Worm (Caenorhabditis elegans) whole organism, L2 larva: Measurements from ENCODE around the gene T25B9.12.

ENCODE experiments used
- C34F6.9 ChIP-seq: fragments of 150-350 bp; optimal IDR thresholded peaks from 2 replicates; lab custom pipeline; 2014; ENCODE audit warnings: missing biosample characterization, missing genetic modification characterization
- F13H6.1 ChIP-seq: sonication (generic microtip); optimal IDR thresholded peaks from 2 replicates; lab custom pipeline; 2016; ENCODE audit warnings: missing genetic modification characterization, missing compliant biosample characterization
- ZK546.5 ChIP-seq: sonication (generic microtip); optimal IDR thresholded peaks from 2 replicates; lab custom pipeline; 2017; ENCODE audit warnings: missing biosample characterization, missing genetic modification characterization
- alr-1 ChIP-seq: fragments of 150-350 bp; optimal IDR thresholded peaks from 2 replicates; lab custom pipeline; 2014; ENCODE audit warnings: missing biosample characterization, missing genetic modification characterization
- ama-1 ChIP-seq: fragments of 150-350 bp; optimal IDR thresholded peaks from 2 replicates; lab custom pipeline; 2018; ENCODE audit warnings: inconsistent platforms
- blmp-1 ChIP-seq: sonication (generic microtip); optimal IDR thresholded peaks from 2 replicates; lab custom pipeline; 2017; ENCODE audit warnings: missing genetic modification characterization, mild to moderate bottlenecking, missing compliant biosample characterization, antibody characterized with exemption, moderate library complexity; ENCODE audit not compliant: insufficient read depth
- crh-2 ChIP-seq: sonication (generic microtip); optimal IDR thresholded peaks from 2 replicates; lab custom pipeline; 2017; ENCODE audit warnings: missing biosample characterization, missing genetic modification characterization
- egl-27 ChIP-seq: sonication (generic microtip); optimal IDR thresholded peaks from 3 replicates; lab custom pipeline; 2017; ENCODE audit warnings: missing biosample characterization, missing genetic modification reagents, missing genetic modification characterization
- elt-1 ChIP-seq: fragments of 150-350 bp; optimal IDR thresholded peaks from 2 replicates; lab custom pipeline; 2014; ENCODE audit warnings: missing biosample characterization, missing genetic modification characterization
- fos-1 ChIP-seq: fragments of 150-350 bp; optimal IDR thresholded peaks from 2 replicates; lab custom pipeline; 2014; ENCODE audit warnings: missing biosample characterization, missing genetic modification characterization
- gmeb-1 ChIP-seq: fragments of 150-350 bp; optimal IDR thresholded peaks from 2 replicates; lab custom pipeline; 2014; ENCODE audit warnings: missing biosample characterization, missing genetic modification characterization
- lin-11 ChIP-seq: fragments of 150-350 bp; sonication (generic microtip); optimal IDR thresholded peaks from 2 replicates; lab custom pipeline; 2014; ENCODE audit warnings: missing biosample characterization, missing genetic modification characterization, inconsistent platforms, mixed read lengths
- lin-13 ChIP-seq: fragments of 150-350 bp; optimal IDR thresholded peaks from 2 replicates; lab custom pipeline; 2014; ENCODE audit warnings: missing biosample characterization, missing genetic modification reagents, missing genetic modification characterization
- mab-5 ChIP-seq: fragments of 150-350 bp; optimal IDR thresholded peaks from 2 replicates; lab custom pipeline; 2014; ENCODE audit warnings: missing biosample characterization, missing genetic modification characterization
- mbf-1 ChIP-seq: sonication (generic microtip); optimal IDR thresholded peaks from 2 replicates; lab custom pipeline; 2017; ENCODE audit warnings: missing biosample characterization, missing genetic modification characterization
- nhr-11 ChIP-seq: fragments of 150-350 bp; optimal IDR thresholded peaks from 2 replicates; lab custom pipeline; 2014; ENCODE audit warnings: missing biosample characterization, missing genetic modification characterization
- nhr-12 ChIP-seq: fragments of 150-350 bp; optimal IDR thresholded peaks from 2 replicates; lab custom pipeline; 2014; ENCODE audit warnings: missing biosample characterization, missing genetic modification characterization
- nhr-129 ChIP-seq: fragments of 150-350 bp; optimal IDR thresholded peaks from 2 replicates; lab custom pipeline; 2014; ENCODE audit warnings: missing biosample characterization, missing genetic modification characterization
- nhr-21 ChIP-seq: fragments of 150-350 bp; optimal IDR thresholded peaks from 2 replicates; lab custom pipeline; 2014; ENCODE audit warnings: missing biosample characterization, missing genetic modification characterization
- nhr-25 ChIP-seq: fragments of 150-350 bp; sonication (generic microtip); optimal IDR thresholded peaks from 3 replicates; lab custom pipeline; 2014; ENCODE audit warnings: missing biosample characterization, missing genetic modification characterization
- nhr-77 ChIP-seq: fragments of 150-350 bp; optimal IDR thresholded peaks from 2 replicates; lab custom pipeline; 2014; ENCODE audit warnings: missing biosample characterization, missing genetic modification characterization
- peb-1 ChIP-seq: fragments of 150-350 bp; optimal IDR thresholded peaks from 2 replicates; lab custom pipeline; 2014; ENCODE audit warnings: missing biosample characterization, missing genetic modification characterization
- sem-4 ChIP-seq: fragments of 150-350 bp; optimal IDR thresholded peaks from 2 replicates; lab custom pipeline; 2014; ENCODE audit warnings: missing biosample characterization, missing genetic modification reagents, missing genetic modification characterization
- sma-3 ChIP-seq: sonication (generic microtip); optimal IDR thresholded peaks from 2 replicates; lab custom pipeline; 2016; ENCODE audit warnings: missing genetic modification reagents, missing genetic modification characterization, missing compliant biosample characterization
- sma-9 ChIP-seq, 2 experiments: fragments of 150-350 bp in 1 of 2; sonication (generic microtip) in 1 of 2; optimal IDR thresholded peaks; 2 replicates each; lab custom pipeline; 2014 to 2016; ENCODE audit warnings: missing genetic modification characterization in 2 of 2, mild to moderate bottlenecking in 1 of 2, missing biosample characterization in 1 of 2, missing compliant biosample characterization in 1 of 2, missing genetic modification reagents in 1 of 2, moderate library complexity in 1 of 2
- unc-39 ChIP-seq: fragments of 150-350 bp; optimal IDR thresholded peaks from 2 replicates; lab custom pipeline; 2014; ENCODE audit warnings: missing biosample characterization, missing genetic modification characterization
- unc-55 ChIP-seq: fragments of 150-350 bp; sonication (generic microtip); optimal IDR thresholded peaks from 3 replicates; lab custom pipeline; 2014; ENCODE audit warnings: missing biosample characterization, missing genetic modification reagents, missing genetic modification characterization
- ztf-1 ChIP-seq: fragments of 200-800 bp; sonication (Bioruptor generic); conservative IDR thresholded peaks from 2 replicates; pipeline ENCODE4 v1.3.6; 2022; ENCODE audit warnings: missing genetic modification characterization, missing compliant biosample characterization
- ztf-11 ChIP-seq: sonication (generic microtip); optimal IDR thresholded peaks from 2 replicates; lab custom pipeline; 2017; ENCODE audit warnings: missing biosample characterization, missing genetic modification characterization

The T25B9.12 gene

DNA sequence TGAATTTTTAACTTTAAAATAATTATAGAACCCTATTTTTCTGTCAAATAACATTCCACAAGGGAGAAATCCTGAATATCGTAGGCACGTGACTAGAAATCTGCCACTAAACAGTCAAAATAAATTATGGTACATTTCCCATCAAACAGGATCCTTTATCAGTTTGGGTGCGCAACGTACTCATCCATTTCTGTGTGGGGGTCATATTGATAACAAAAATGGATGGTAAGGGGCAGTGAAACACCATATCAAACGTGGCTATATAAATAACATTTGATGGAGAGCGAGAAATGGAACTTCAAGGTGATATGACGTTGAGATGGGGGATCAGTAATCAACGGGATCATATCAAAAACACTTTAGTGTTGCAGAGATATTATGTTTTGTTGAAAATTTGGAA lies 18.9 kb downstream of the T25B9.12 start:
- peak; percentile 8 for TF ChIP-seq nhr-129 (tag; lab: Kevin White, UChicago)
- TF ChIP-seq sem-4 = no peak
- TF ChIP-seq sma-9 (GFP tag; optimal IDR thresholded peaks at IDR 0.05; lab: Kevin White, UChicago) = peak; percentile 93
- no peak for TF ChIP-seq sma-9 (tag; optimal IDR thresholded peaks at IDR 0.05; lab: Kevin White, UChicago)
- no peak for TF ChIP-seq elt-1 (tag; lab: Kevin White, UChicago)
- peak; percentile 4 for TF ChIP-seq egl-27
- TF ChIP-seq nhr-12 (tag; lab: Kevin White, UChicago) = no peak
- peak; percentile 75 for TF ChIP-seq nhr-25 (tag; lab: Kevin White, UChicago)
- TF ChIP-seq nhr-21 (tag; lab: Kevin White, UChicago) = peak; percentile 83
- TF ChIP-seq crh-2 (tag; lab: Kevin White, UChicago) = peak; percentile 54
- no peak for TF ChIP-seq ZK546.5 (tag; lab: Kevin White, UChicago)
- TF ChIP-seq fos-1 (tag; lab: Kevin White, UChicago) = peak; percentile 27
- no peak for TF ChIP-seq ama-1 (lab: Kevin White, UChicago)
- peak; percentile 31 for TF ChIP-seq sma-3
- peak; percentile 70 for TF ChIP-seq blmp-1 (tag; lab: Kevin White, UChicago)

DNA sequence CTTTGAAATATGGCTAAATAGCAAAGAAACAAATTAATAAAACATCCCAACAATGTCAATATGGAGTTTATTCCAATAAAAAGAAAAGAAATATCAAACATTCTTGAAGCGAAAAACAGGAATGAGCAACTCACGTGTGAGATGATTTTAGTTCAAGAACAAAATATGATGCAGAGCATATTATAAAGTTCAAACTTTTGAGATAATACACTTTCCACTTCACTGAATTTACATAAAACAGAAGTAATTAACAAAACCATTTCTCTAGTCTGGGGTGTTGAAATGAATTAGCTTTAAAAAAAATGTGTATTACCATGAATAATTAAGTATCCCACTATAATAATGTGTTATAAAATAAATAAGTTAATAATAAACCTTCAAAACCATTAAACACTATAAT lies 21.6 kb downstream of the T25B9.12 start, which contains the start of gene srd-7:
TSS of gene srd-7 (minus strand) at position 101 of the 400 bp plus-strand sequence.
- TF ChIP-seq nhr-11 (tag; lab: Kevin White, UChicago) = no peak

DNA sequence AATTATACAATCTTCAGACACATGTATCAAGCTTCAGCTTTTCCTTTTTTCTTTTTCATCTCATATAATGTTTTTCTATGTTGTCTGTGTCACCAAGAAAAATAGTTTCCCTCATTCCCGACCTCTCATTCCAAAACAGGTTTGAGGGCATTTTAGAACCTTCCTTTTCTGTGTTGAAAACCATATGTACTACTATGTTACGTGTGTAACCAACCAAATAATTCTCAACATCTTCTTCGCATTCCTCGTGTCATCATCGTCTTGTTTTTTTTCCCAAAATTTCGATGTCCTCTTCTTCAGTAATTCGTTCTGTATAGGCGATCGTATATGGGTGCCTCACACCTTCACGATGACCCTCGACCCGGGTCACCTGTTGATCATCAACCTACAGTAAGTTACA lies 25.2 kb downstream of the T25B9.12 start, which contains the start of gene pept-2:
TSS of gene pept-2 (plus strand) at position 301 of the 400 bp plus-strand sequence.
- TF ChIP-seq nhr-25 (tag; lab: Kevin White, UChicago) (peak; percentile 31), unc-55 (GFP tag; lab: Kevin White, UChicago) (no peak)

DNA sequence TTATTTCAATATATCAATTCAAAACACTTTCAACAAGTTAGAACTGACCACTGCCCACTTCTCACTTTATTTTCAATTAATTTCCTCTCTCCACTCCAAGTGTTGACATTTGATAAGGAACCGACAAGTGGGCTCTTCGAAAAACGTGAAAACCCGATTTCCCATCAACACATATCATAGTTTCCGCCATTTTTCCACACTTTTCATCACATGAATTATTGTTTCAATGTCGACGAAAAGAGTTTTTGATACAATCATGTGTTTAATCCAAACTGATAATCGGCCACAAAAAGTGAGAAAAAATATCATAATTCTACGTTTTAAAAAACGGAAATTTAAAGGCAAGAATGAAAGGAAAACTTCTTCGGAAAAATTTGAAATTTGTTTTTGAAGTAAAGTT lies 30.5 kb downstream of the T25B9.12 start:
- TF ChIP-seq nhr-129 (tag; lab: Kevin White, UChicago) (peak; percentile 8), ztf-11 (tag; lab: Kevin White, UChicago) (no peak), unc-39 (tag; lab: Kevin White, UChicago) (no peak), crh-2 (tag; lab: Kevin White, UChicago) (peak; percentile 45), nhr-21 (tag; lab: Kevin White, UChicago) (no peak), peb-1 (tag; lab: Kevin White, UChicago) (no peak), unc-55 (GFP tag; lab: Kevin White, UChicago) (no peak), sem-4 (no peak)

DNA sequence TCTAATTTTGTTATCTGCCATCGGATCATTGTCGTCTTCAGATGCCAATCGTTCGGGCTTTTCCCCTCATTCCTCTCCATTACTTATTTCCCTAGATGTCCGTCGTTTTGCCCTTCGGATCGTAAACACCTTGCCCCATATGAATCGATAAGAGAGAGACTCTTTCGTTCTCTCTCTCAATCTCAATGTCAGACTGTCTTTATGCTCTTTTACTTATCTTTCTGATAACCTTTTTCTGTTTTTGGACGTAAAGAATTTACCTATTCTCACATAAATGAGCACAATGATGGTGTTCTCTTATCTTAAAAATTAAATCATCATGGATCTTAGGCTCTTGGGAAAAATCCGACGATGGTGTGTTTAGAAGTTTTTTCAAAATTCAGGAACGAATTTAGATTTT lies 31.6 kb downstream of the T25B9.12 start:
- no peak for TF ChIP-seq C34F6.9 (tag; lab: Kevin White, UChicago)
- no peak for TF ChIP-seq unc-55 (GFP tag; lab: Kevin White, UChicago)
- TF ChIP-seq F13H6.1 (tag; lab: Kevin White, UChicago) = no peak
- TF ChIP-seq nhr-129 (tag; lab: Kevin White, UChicago) = no peak
- no peak for TF ChIP-seq ZK546.5 (tag; lab: Kevin White, UChicago)
- no peak for TF ChIP-seq lin-11 (tag; lab: Kevin White, UChicago)
- no peak for TF ChIP-seq nhr-21 (tag; lab: Kevin White, UChicago)
- TF ChIP-seq mab-5 (tag; lab: Kevin White, UChicago) = no peak
- no peak for TF ChIP-seq unc-39 (tag; lab: Kevin White, UChicago)
- no peak for TF ChIP-seq nhr-77 (tag; lab: Kevin White, UChicago)
- no peak for TF ChIP-seq nhr-25 (tag; lab: Kevin White, UChicago)
- TF ChIP-seq lin-13 (GFP tag; lab: Kevin White, UChicago) = no peak
- no peak for TF ChIP-seq alr-1 (tag; lab: Kevin White, UChicago)
- no peak for TF ChIP-seq peb-1 (tag; lab: Kevin White, UChicago)
- TF ChIP-seq sma-9 (GFP tag; optimal IDR thresholded peaks at IDR 0.05; lab: Kevin White, UChicago) = peak; percentile 12
- TF ChIP-seq sma-9 (tag; optimal IDR thresholded peaks at IDR 0.05; lab: Kevin White, UChicago) = no peak
- TF ChIP-seq nhr-12 (tag; lab: Kevin White, UChicago) = no peak
- TF ChIP-seq egl-27 = no peak
- TF ChIP-seq fos-1 (tag; lab: Kevin White, UChicago) = peak; percentile 34
- no peak for TF ChIP-seq mbf-1 (tag; lab: Kevin White, UChicago)
- no peak for TF ChIP-seq crh-2 (tag; lab: Kevin White, UChicago)
- no peak for TF ChIP-seq elt-1 (tag; lab: Kevin White, UChicago)
- peak; percentile 20 for TF ChIP-seq gmeb-1 (tag; lab: Kevin White, UChicago)
- no peak for TF ChIP-seq ztf-1 (GFP tag; lab: Robert Waterston, UW)
- TF ChIP-seq nhr-11 (tag; lab: Kevin White, UChicago) = no peak
